Fruit fly (Drosophila melanogaster) whole organism, adult: ENCODE data around the gene CG7906.

ENCODE experiments used
- CG11617 ChIP-seq: fragments of 200-800 bp; sonication (Bioruptor generic); optimal IDR thresholded peaks from 2 replicates; lab custom pipeline; 2017; ENCODE audit warnings: mild to moderate bottlenecking, missing biosample characterization, missing genetic modification reagents, missing genetic modification characterization
- CG12768 ChIP-seq: fragments of 200-800 bp; sonication (Bioruptor generic); optimal IDR thresholded peaks from 2 replicates; lab custom pipeline; 2017; ENCODE audit warnings: missing biosample characterization, missing genetic modification characterization, mild to moderate bottlenecking, moderate library complexity, missing genetic modification reagents
- CG14711 ChIP-seq: fragments of 200-800 bp; sonication (Bioruptor generic); optimal IDR thresholded peaks from 2 replicates; lab custom pipeline; 2018; ENCODE audit warnings: missing biosample characterization, mild to moderate bottlenecking, missing genetic modification characterization, moderate library complexity
- CG1620 ChIP-seq: fragments of 200-800 bp; sonication (Bioruptor generic); optimal IDR thresholded peaks from 2 replicates; lab custom pipeline; 2016; ENCODE audit warnings: missing biosample characterization, missing genetic modification characterization
- CG33017 ChIP-seq: fragments of 200-800 bp; sonication (Bioruptor generic); optimal IDR thresholded peaks from 2 replicates; lab custom pipeline; 2018; ENCODE audit warnings: missing biosample characterization, mild to moderate bottlenecking, missing genetic modification characterization, moderate library complexity
- CG5204 ChIP-seq: fragments of 200-800 bp; sonication (Bioruptor generic); optimal IDR thresholded peaks from 2 replicates; lab custom pipeline; 2016; ENCODE audit warnings: missing biosample characterization, missing genetic modification characterization
- CG7045 ChIP-seq: fragments of 200-800 bp; sonication (Bioruptor generic); optimal IDR thresholded peaks from 2 replicates; lab custom pipeline; 2017; ENCODE audit warnings: missing biosample characterization, mild to moderate bottlenecking, missing genetic modification characterization
- CG7101 ChIP-seq: fragments of 200-800 bp; sonication (Bioruptor generic); optimal IDR thresholded peaks from 2 replicates; lab custom pipeline; 2018; ENCODE audit warnings: missing biosample characterization, mild to moderate bottlenecking, missing genetic modification characterization, moderate library complexity
- Clk ChIP-seq: fragments of 200-800 bp; sonication (Bioruptor generic); optimal IDR thresholded peaks from 2 replicates; lab custom pipeline; 2017; ENCODE audit warnings: missing biosample characterization, missing genetic modification characterization
- Crg-1 ChIP-seq: fragments of 200-800 bp; sonication (Bioruptor generic); optimal IDR thresholded peaks from 2 replicates; lab custom pipeline; 2016; ENCODE audit warnings: missing biosample characterization, missing genetic modification characterization
- Hr96 ChIP-seq: fragments of 200-800 bp; sonication (Bioruptor generic); optimal IDR thresholded peaks from 2 replicates; lab custom pipeline; 2016; ENCODE audit warnings: missing biosample characterization, missing genetic modification characterization
- Mnt ChIP-seq: fragments of 200-800 bp; sonication (Bioruptor generic); optimal IDR thresholded peaks from 2 replicates; lab custom pipeline; 2016; ENCODE audit warnings: missing biosample characterization, mild to moderate bottlenecking, missing genetic modification characterization
- bab1 ChIP-seq: fragments of 200-800 bp; sonication (Bioruptor generic); optimal IDR thresholded peaks from 3 replicates; lab custom pipeline; 2019; ENCODE audit warnings: missing biosample characterization, mild to moderate bottlenecking, missing genetic modification characterization, moderate library complexity
- cic ChIP-seq: fragments of 200-800 bp; sonication (Bioruptor generic); optimal IDR thresholded peaks from 2 replicates; lab custom pipeline; 2017; ENCODE audit warnings: missing biosample characterization, mild to moderate bottlenecking, missing genetic modification characterization, moderate library complexity
- cnc ChIP-seq, 2 experiments: fragments of >200 bp; optimal IDR thresholded peaks; 2 replicates each; lab custom pipeline; 2017
- kay ChIP-seq: fragments of 200-800 bp; sonication (Bioruptor generic); peaks from one replicate; lab custom pipeline; 2016; ENCODE audit warnings: missing biosample characterization, missing genetic modification characterization, borderline replicate concordance
- ovo ChIP-seq: fragments of 200-800 bp; sonication (Bioruptor generic); optimal IDR thresholded peaks from 2 replicates; lab custom pipeline; 2016; ENCODE audit warnings: missing biosample characterization, missing genetic modification characterization
- pad ChIP-seq: fragments of 200-800 bp; sonication (Bioruptor generic); optimal IDR thresholded peaks from 3 replicates; lab custom pipeline; 2017; ENCODE audit warnings: missing biosample characterization, missing genetic modification characterization, mild to moderate bottlenecking, moderate library complexity, missing genetic modification reagents
- tj ChIP-seq: fragments of 200-800 bp; sonication (Bioruptor generic); optimal IDR thresholded peaks from 3 replicates; lab custom pipeline; 2017; ENCODE audit warnings: missing biosample characterization, mild to moderate bottlenecking, missing genetic modification characterization, moderate library complexity
- toe ChIP-seq: fragments of 200-800 bp; sonication (Bioruptor generic); optimal IDR thresholded peaks from 2 replicates; lab custom pipeline; 2016; ENCODE audit warnings: missing biosample characterization, missing genetic modification characterization

CG7906 gene

dm6 chr3L:14198216-14198615, 38.2 kb upstream of the CG7906 start:
- TF ChIP-seq CG7101 (tag; lab: Kevin White, UChicago) (no peak), CG7045 (GFP tag; lab: Kevin White, UChicago) (no peak), CG14711 (tag; lab: Kevin White, UChicago) (no peak), CG11617 (no peak), kay (no peak), Hr96 (GFP tag; lab: Kevin White, UChicago) (no peak)

- TF ChIP-seq Crg-1 (GFP tag; lab: Kevin White, UChicago) (no peak), CG14711 (tag; lab: Kevin White, UChicago) (no peak), Hr96 (GFP tag; lab: Kevin White, UChicago) (no peak), CG1620 (GFP tag; lab: Kevin White, UChicago) (no peak), CG33017 (no peak), kay (peak; percentile 66), cnc (optimal IDR thresholded peaks at IDR 0.05; lab: Kevin White, UChicago) (no peak), pad (no peak), bab1 (GFP tag; lab: Kevin White, UChicago) (peak; percentile 24), cic (GFP tag; lab: Kevin White, UChicago) (no peak), Clk (no peak), CG12768 (no peak), CG11617 (no peak), CG7101 (tag; lab: Kevin White, UChicago) (no peak), ovo (no peak), CG5204 (GFP tag; lab: Kevin White, UChicago) (no peak), CG7045 (GFP tag; lab: Kevin White, UChicago) (no peak), Mnt (no peak), tj (GFP tag; lab: Kevin White, UChicago) (peak; percentile 20), toe (GFP tag; lab: Kevin White, UChicago) (no peak)
Measured at dm6 chr3L:14200966-14201365, 35.5 kb upstream of the CG7906 start.

- TF ChIP-seq CG7101 (tag; lab: Kevin White, UChicago): no peak
- no peak for TF ChIP-seq Mnt
- TF ChIP-seq CG1620 (GFP tag; lab: Kevin White, UChicago): no peak
- no peak for TF ChIP-seq toe (GFP tag; lab: Kevin White, UChicago)
- no peak for TF ChIP-seq Crg-1 (GFP tag; lab: Kevin White, UChicago)
- TF ChIP-seq pad: no peak
- TF ChIP-seq CG33017: no peak
- TF ChIP-seq CG14711 (tag; lab: Kevin White, UChicago): no peak
- TF ChIP-seq Hr96 (GFP tag; lab: Kevin White, UChicago): no peak
- TF ChIP-seq Clk: no peak
- TF ChIP-seq ovo: no peak
- no peak for TF ChIP-seq CG11617
- no peak for TF ChIP-seq tj (GFP tag; lab: Kevin White, UChicago)
- TF ChIP-seq cnc (optimal IDR thresholded peaks at IDR 0.05; lab: Kevin White, UChicago): no peak
Measured at dm6 chr3L:14202318-14202717, 34.1 kb upstream of the CG7906 start.

dm6 chr3L:14203023-14203422, 33.4 kb upstream of the CG7906 start, which contains the start of gene saturn:
saturn (plus strand) TSS chr3L:14203323.
- TF ChIP-seq Crg-1 (GFP tag; lab: Kevin White, UChicago): no peak
- TF ChIP-seq bab1 (GFP tag; lab: Kevin White, UChicago): no peak
- TF ChIP-seq CG7101 (tag; lab: Kevin White, UChicago): no peak
- no peak for TF ChIP-seq Hr96 (GFP tag; lab: Kevin White, UChicago)
- no peak for TF ChIP-seq CG5204 (GFP tag; lab: Kevin White, UChicago)
- TF ChIP-seq toe (GFP tag; lab: Kevin White, UChicago): no peak
- no peak for TF ChIP-seq Clk
- no peak for TF ChIP-seq CG1620 (GFP tag; lab: Kevin White, UChicago)
- no peak for TF ChIP-seq CG14711 (tag; lab: Kevin White, UChicago)
- no peak for TF ChIP-seq cic (GFP tag; lab: Kevin White, UChicago)
- TF ChIP-seq CG7045 (GFP tag; lab: Kevin White, UChicago): no peak
- no peak for TF ChIP-seq CG12768
- no peak for TF ChIP-seq cnc (optimal IDR thresholded peaks at IDR 0.05; lab: Kevin White, UChicago)

- TF ChIP-seq Clk (no peak), CG14711 (tag; lab: Kevin White, UChicago) (no peak), CG5204 (GFP tag; lab: Kevin White, UChicago) (peak; percentile 18), ovo (no peak), CG33017 (no peak)
Measured at dm6 chr3L:14204659-14205568, 31.5 kb upstream of the CG7906 start.

- TF ChIP-seq pad (no peak), CG7045 (GFP tag; lab: Kevin White, UChicago) (no peak), kay (no peak), CG33017 (no peak), CG5204 (GFP tag; lab: Kevin White, UChicago) (no peak), bab1 (GFP tag; lab: Kevin White, UChicago) (no peak), cnc (optimal IDR thresholded peaks at IDR 0.05; lab: Kevin White, UChicago) (no peak), CG12768 (no peak), cic (GFP tag; lab: Kevin White, UChicago) (no peak), tj (GFP tag; lab: Kevin White, UChicago) (no peak), CG1620 (GFP tag; lab: Kevin White, UChicago) (no peak), Mnt (no peak), Clk (no peak), CG7101 (tag; lab: Kevin White, UChicago) (no peak), toe (GFP tag; lab: Kevin White, UChicago) (no peak), Crg-1 (GFP tag; lab: Kevin White, UChicago) (no peak), Hr96 (GFP tag; lab: Kevin White, UChicago) (no peak), CG14711 (tag; lab: Kevin White, UChicago) (no peak), CG11617 (no peak), ovo (no peak)
Measured at dm6 chr3L:14207361-14207760, 29.1 kb upstream of the CG7906 start.
